Fruit fly (Drosophila melanogaster): ENCODE results near the gene Mat89Ba.

The Mat89Ba gene

DNA sequence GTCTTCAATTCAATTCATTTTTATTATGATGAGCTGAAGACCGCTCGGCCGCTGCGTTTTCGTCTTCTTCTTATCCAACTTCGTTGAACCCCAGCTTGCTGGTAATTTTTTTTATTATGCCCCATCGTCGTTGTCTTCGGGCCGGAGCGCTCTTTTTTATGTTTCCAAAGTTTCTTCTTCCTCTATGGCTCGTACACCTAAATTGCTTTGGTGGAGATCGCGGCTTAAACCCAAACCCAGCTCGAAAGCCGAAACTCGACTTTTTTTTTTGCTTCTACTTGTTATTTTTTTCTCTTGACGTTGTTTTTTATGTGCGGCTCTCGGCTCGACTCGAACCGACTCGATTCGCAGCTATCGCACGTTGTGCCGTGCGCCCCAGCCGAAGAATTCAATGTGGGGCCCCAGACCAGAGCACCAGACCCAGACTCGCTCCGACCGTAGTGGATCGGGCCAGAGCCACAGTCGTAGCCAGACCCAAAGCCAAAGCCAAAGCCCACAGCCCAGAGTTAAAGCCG, 19.3 kb downstream of the Mat89Ba start:
- TF ChIP-seq NC2α (GFP tag; optimal IDR thresholded peaks at IDR 0.05) = no peak
- TF ChIP-seq CG2712 (tag; optimal IDR thresholded peaks at IDR 0.05) = no peak
- no peak for TF ChIP-seq Poxn (GFP tag; IDR thresholded peaks at IDR 0.05)
- peak; percentile 33 for TF ChIP-seq CG12769 (tag; optimal IDR thresholded peaks at IDR 0.05)
- TF ChIP-seq Dip3 (GFP tag; optimal IDR thresholded peaks at IDR 0.05) = no peak
- TF ChIP-seq bsh (GFP tag; optimal IDR thresholded peaks at IDR 0.05) = peak in 1 of 2 experiments; percentile 58
- no peak for TF ChIP-seq dm (GFP tag; optimal IDR thresholded peaks at IDR 0.05)
- no peak for TF ChIP-seq hbn (GFP tag; IDR thresholded peaks at IDR 0.05; ENCODE audit: partially characterized antibody)
- TF ChIP-seq CG18619 (GFP tag; optimal IDR thresholded peaks at IDR 0.05) = no peak
- TF ChIP-seq CG12219 (GFP tag; optimal IDR thresholded peaks at IDR 0.05) = no peak
- no peak for TF ChIP-seq lab (GFP tag; optimal IDR thresholded peaks at IDR 0.05)
- no peak for TF ChIP-seq yki (optimal IDR thresholded peaks at IDR 0.05)
- TF ChIP-seq ci (GFP tag; IDR thresholded peaks at IDR 0.05) = no peak
- TF ChIP-seq inv (GFP tag; IDR thresholded peaks at IDR 0.05; ENCODE audit: partially characterized antibody) = no peak
- peak; percentile 98 for TF ChIP-seq CG10543 (GFP tag; optimal IDR thresholded peaks at IDR 0.05)
- no peak for TF ChIP-seq CG17359 (tag; optimal IDR thresholded peaks at IDR 0.05)
- TF ChIP-seq repo (GFP tag; optimal IDR thresholded peaks at IDR 0.05) = no peak
- peak; percentile 87 for TF ChIP-seq nom (GFP tag; optimal IDR thresholded peaks at IDR 0.05)
- TF ChIP-seq sqz (GFP tag; optimal IDR thresholded peaks at IDR 0.05) = peak; percentile 97
- TF ChIP-seq CG1233 (GFP tag; optimal IDR thresholded peaks at IDR 0.05) = no peak
- no peak for TF ChIP-seq CG13287 (GFP tag; IDR thresholded peaks at IDR 0.05; ENCODE audit: partially characterized antibody)
- TF ChIP-seq cwo (GFP tag; optimal IDR thresholded peaks at IDR 0.05) = no peak
- no peak for TF ChIP-seq CG1529 (GFP tag; optimal IDR thresholded peaks at IDR 0.05)
- peak; percentile 78 for TF ChIP-seq CG5180 (GFP tag; optimal IDR thresholded peaks at IDR 0.05)
- TF ChIP-seq p53 (GFP tag; optimal IDR thresholded peaks at IDR 0.05) = no peak
- TF ChIP-seq CG8290 (GFP tag; optimal IDR thresholded peaks at IDR 0.05) = no peak
- TF ChIP-seq CG8290 (tag; optimal IDR thresholded peaks at IDR 0.05) = peak in 1 of 2 experiments; percentile 57
- TF ChIP-seq Lim3 (GFP tag; IDR thresholded peaks at IDR 0.05) = no peak
- no peak for TF ChIP-seq otp (GFP tag; IDR thresholded peaks at IDR 0.05)
- TF ChIP-seq kni (GFP tag; optimal IDR thresholded peaks at IDR 0.05) = peak; percentile 28
- TF ChIP-seq sc (optimal IDR thresholded peaks at IDR 0.05) = no peak
- no peak for TF ChIP-seq sc (GFP tag; optimal IDR thresholded peaks at IDR 0.05)
- TF ChIP-seq Pdp1 (GFP tag; optimal IDR thresholded peaks at IDR 0.05) = no peak
- TF ChIP-seq pb (GFP tag; optimal IDR thresholded peaks at IDR 0.05) = no peak
- TF ChIP-seq Ets97D (GFP tag; optimal IDR thresholded peaks at IDR 0.05) = no peak
- TF ChIP-seq CG4820 (GFP tag; optimal IDR thresholded peaks at IDR 0.05) = no peak
- no peak for TF ChIP-seq cas (GFP tag; IDR thresholded peaks at IDR 0.05)
- no peak for TF ChIP-seq CG6175 (GFP tag; IDR thresholded peaks at IDR 0.05)
- TF ChIP-seq CG13894 (tag; optimal IDR thresholded peaks at IDR 0.05) = peak; percentile 81
- TF ChIP-seq Xbp1 (GFP tag; optimal IDR thresholded peaks at IDR 0.05) = no peak
- no peak for TF ChIP-seq kah (GFP tag; optimal IDR thresholded peaks at IDR 0.05)
- TF ChIP-seq NK7.1 (GFP tag; optimal IDR thresholded peaks at IDR 0.05) = no peak
- TF ChIP-seq emc (GFP tag; optimal IDR thresholded peaks at IDR 0.05) = no peak
- no peak for TF ChIP-seq Optix (GFP tag; IDR thresholded peaks at IDR 0.05)
- TF ChIP-seq knrl (GFP tag; IDR thresholded peaks at IDR 0.05; ENCODE audit: partially characterized antibody) = no peak
- no peak for TF ChIP-seq MESR4 (GFP tag; optimal IDR thresholded peaks at IDR 0.05)
- no peak for TF ChIP-seq h (optimal IDR thresholded peaks at IDR 0.05)
- no peak for TF ChIP-seq unpg (GFP tag; optimal IDR thresholded peaks at IDR 0.05)
- TF ChIP-seq crc (GFP tag; optimal IDR thresholded peaks at IDR 0.05) = no peak
- TF ChIP-seq CG34224 (GFP tag; IDR thresholded peaks at IDR 0.05; ENCODE audit: partially characterized antibody) = no peak
- TF ChIP-seq CG9932 (GFP tag; IDR thresholded peaks at IDR 0.05) = no peak
- no peak for TF ChIP-seq Bdp1 (GFP tag; optimal IDR thresholded peaks at IDR 0.05)
